Fruit fly (Drosophila melanogaster) whole organism: ENCODE measurements around the gene tj.

Source experiments
- CG8478 ChIP-seq: fragments of >200 bp; optimal IDR thresholded peaks from 2 replicates; lab custom pipeline; 2018; ENCODE audit warnings: inconsistent platforms
- Dll ChIP-seq: fragments of >200 bp; optimal IDR thresholded peaks from 2 replicates; lab custom pipeline; 2017
- EcR ChIP-seq, 2 experiments: fragments of >200 bp; optimal IDR thresholded peaks; 2 replicates each; lab custom pipeline; 2017; ENCODE audit warnings: missing biosample characterization in 2 of 2, missing genetic modification characterization in 2 of 2, missing genetic modification reagents in 2 of 2
- pan ChIP-seq: fragments of >200 bp; optimal IDR thresholded peaks from 2 replicates; lab custom pipeline; 2017
- psq ChIP-seq: fragments of >200 bp; optimal IDR thresholded peaks from 2 replicates; lab custom pipeline; 2017
- usp ChIP-seq: fragments of >200 bp; optimal IDR thresholded peaks from 2 replicates; lab custom pipeline; 2017; ENCODE audit warnings: missing biosample characterization, missing genetic modification characterization, mixed read lengths

DNA sequence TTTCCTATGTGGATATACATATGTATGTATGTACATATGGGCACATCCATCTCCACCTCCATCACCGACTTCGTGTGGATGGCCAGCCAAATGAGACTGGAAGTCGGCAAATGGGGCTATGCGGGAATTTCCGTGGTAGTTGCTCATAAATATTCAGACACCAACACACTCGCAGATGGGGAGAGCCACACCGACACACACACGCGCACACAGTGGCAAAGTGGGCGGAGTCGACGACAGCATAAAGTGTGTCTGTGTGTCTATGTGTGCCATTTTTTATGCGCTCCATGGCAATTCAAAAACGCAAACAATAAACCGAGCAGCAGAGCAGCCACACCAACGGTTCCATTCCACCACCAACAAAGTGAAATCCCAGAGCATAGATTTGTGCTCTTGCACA, 1.2 kb upstream of the tj start:
- TF ChIP-seq pan (lab: Kevin White, UChicago) (no peak), CG8478 (lab: Kevin White, UChicago) (no peak), EcR (GFP tag; optimal IDR thresholded peaks at IDR 0.05; lab: Kevin White, UChicago) (no peak), psq (lab: Kevin White, UChicago) (no peak), usp (GFP tag; lab: Kevin White, UChicago) (no peak), Dll (lab: Kevin White, UChicago) (no peak)
